Fruit fly (Drosophila melanogaster): Measurements from ENCODE around the gene chif.

Gene chif

dm6 chr2L:16317777-16318610 is 34.4 kb downstream of the chif start (continued):
- TF ChIP-seq CG32264 (GFP tag; optimal IDR thresholded peaks at IDR 0.05), result no peak
- no peak for TF ChIP-seq CrebA (GFP tag; optimal IDR thresholded peaks at IDR 0.05; ENCODE audit: borderline replicate concordance)
- no peak for TF ChIP-seq Dfd (GFP tag; optimal IDR thresholded peaks at IDR 0.05)
- no peak for TF ChIP-seq woc (GFP tag; optimal IDR thresholded peaks at IDR 0.05)
- peak; percentile 35 for TF ChIP-seq sv (GFP tag; optimal IDR thresholded peaks at IDR 0.05)

dm6 chr2L:16317131-16317530 is 35.3 kb downstream of the chif start:
- TF ChIP-seq HLH106 (tag; optimal IDR thresholded peaks at IDR 0.05) (no peak), usp (GFP tag; optimal IDR thresholded peaks at IDR 0.05) (no peak), brk (GFP tag; optimal IDR thresholded peaks at IDR 0.05) (no peak), Hr78 (GFP tag; optimal IDR thresholded peaks at IDR 0.05) (no peak), Myc (optimal IDR thresholded peaks at IDR 0.05) (no peak), CG32264 (GFP tag; optimal IDR thresholded peaks at IDR 0.05) (no peak), Vsx2 (GFP tag; optimal IDR thresholded peaks at IDR 0.05; ENCODE audit: partially characterized antibody) (no peak), CrebA (GFP tag; optimal IDR thresholded peaks at IDR 0.05; ENCODE audit: borderline replicate concordance) (no peak), dsf (GFP tag; optimal IDR thresholded peaks at IDR 0.05; ENCODE audit: borderline replicate concordance) (no peak), lola (GFP tag; optimal IDR thresholded peaks at IDR 0.05) (no peak), Rel (GFP tag; optimal IDR thresholded peaks at IDR 0.05) (no peak), Rel (tag; optimal IDR thresholded peaks at IDR 0.05) (no peak)

- TF ChIP-seq jim (GFP tag; optimal IDR thresholded peaks at IDR 0.05) (no peak), lola (GFP tag; optimal IDR thresholded peaks at IDR 0.05) (no peak), Rel (GFP tag; optimal IDR thresholded peaks at IDR 0.05) (no peak), Rel (tag; optimal IDR thresholded peaks at IDR 0.05) (peak; percentile 27), CG9705 (GFP tag; optimal IDR thresholded peaks at IDR 0.05) (no peak), CrebA (GFP tag; optimal IDR thresholded peaks at IDR 0.05; ENCODE audit: borderline replicate concordance) (no peak)
Observed at dm6 chr2L:16316410-16316809, 36.0 kb downstream of the chif start.

- TF ChIP-seq tai (GFP tag; optimal IDR thresholded peaks at IDR 0.05) (no peak), rgr (GFP tag; optimal IDR thresholded peaks at IDR 0.05) (no peak), Hr78 (GFP tag; optimal IDR thresholded peaks at IDR 0.05) (no peak), Dif (GFP tag; optimal IDR thresholded peaks at IDR 0.05; ENCODE audit: partially characterized antibody) (no peak), dl (GFP tag; optimal IDR thresholded peaks at IDR 0.05; ENCODE audit: insufficient read depth in 1 of 2, partially characterized antibody in 2 of 2) (no peak)
Observed at dm6 chr2L:16315844-16316243, 36.6 kb downstream of the chif start.

- TF ChIP-seq woc (GFP tag; optimal IDR thresholded peaks at IDR 0.05) (peak; percentile 0), fru (GFP tag; optimal IDR thresholded peaks at IDR 0.05) (peak; percentile 68), foxo (GFP tag; optimal IDR thresholded peaks at IDR 0.05) (peak in 1 of 2 experiments; percentile 23), Sp1 (GFP tag; optimal IDR thresholded peaks at IDR 0.05) (peak; percentile 28), CG9705 (GFP tag; optimal IDR thresholded peaks at IDR 0.05) (peak; percentile 18), dl (GFP tag; optimal IDR thresholded peaks at IDR 0.05; ENCODE audit: insufficient read depth in 1 of 2, partially characterized antibody in 2 of 2) (peak; percentile 66 to 86), Mio (GFP tag; optimal IDR thresholded peaks at IDR 0.05) (no peak), GATAd (GFP tag; optimal IDR thresholded peaks at IDR 0.05) (no peak), sage (GFP tag; optimal IDR thresholded peaks at IDR 0.05) (peak; percentile 29), Rel (GFP tag; optimal IDR thresholded peaks at IDR 0.05) (no peak), Rel (tag; optimal IDR thresholded peaks at IDR 0.05) (peak; percentile 95), h (GFP tag; optimal IDR thresholded peaks at IDR 0.05) (peak; percentile 31), CG32264 (GFP tag; optimal IDR thresholded peaks at IDR 0.05) (no peak)
Observed at dm6 chr2L:16315027-16315426, 37.4 kb downstream of the chif start.

- TF ChIP-seq Hr78 (GFP tag; optimal IDR thresholded peaks at IDR 0.05), result no peak
- no peak for TF ChIP-seq Dif (GFP tag; optimal IDR thresholded peaks at IDR 0.05; ENCODE audit: partially characterized antibody)
- TF ChIP-seq Vsx2 (GFP tag; optimal IDR thresholded peaks at IDR 0.05; ENCODE audit: partially characterized antibody), result no peak
- no peak for TF ChIP-seq Dfd (GFP tag; optimal IDR thresholded peaks at IDR 0.05)
- TF ChIP-seq tai (GFP tag; optimal IDR thresholded peaks at IDR 0.05), result no peak
- TF ChIP-seq foxo (GFP tag; optimal IDR thresholded peaks at IDR 0.05), result peak in 1 of 2 experiments; percentile 17
- TF ChIP-seq Mio (GFP tag; optimal IDR thresholded peaks at IDR 0.05), result no peak
- no peak for TF ChIP-seq dsf (GFP tag; optimal IDR thresholded peaks at IDR 0.05; ENCODE audit: borderline replicate concordance)
- TF ChIP-seq Myc (optimal IDR thresholded peaks at IDR 0.05), result no peak
- TF ChIP-seq usp (GFP tag; optimal IDR thresholded peaks at IDR 0.05), result no peak
- no peak for TF ChIP-seq woc (GFP tag; optimal IDR thresholded peaks at IDR 0.05)
- no peak for TF ChIP-seq N (GFP tag; optimal IDR thresholded peaks at IDR 0.05)
- no peak for TF ChIP-seq CrebA (GFP tag; optimal IDR thresholded peaks at IDR 0.05; ENCODE audit: borderline replicate concordance)
- no peak for TF ChIP-seq Sp1 (GFP tag; optimal IDR thresholded peaks at IDR 0.05)
- TF ChIP-seq sv (GFP tag; optimal IDR thresholded peaks at IDR 0.05), result no peak
- no peak for TF ChIP-seq CG32264 (GFP tag; optimal IDR thresholded peaks at IDR 0.05)
- no peak for TF ChIP-seq OdsH (GFP tag; optimal IDR thresholded peaks at IDR 0.05)
- TF ChIP-seq CG9705 (GFP tag; optimal IDR thresholded peaks at IDR 0.05), result no peak
- TF ChIP-seq sage (GFP tag; optimal IDR thresholded peaks at IDR 0.05), result peak; percentile 49
- no peak for TF ChIP-seq jim (GFP tag; optimal IDR thresholded peaks at IDR 0.05)
- TF ChIP-seq GATAd (GFP tag; optimal IDR thresholded peaks at IDR 0.05), result no peak
- no peak for TF ChIP-seq brk (GFP tag; optimal IDR thresholded peaks at IDR 0.05)
- TF ChIP-seq br (GFP tag; optimal IDR thresholded peaks at IDR 0.05), result no peak
- no peak for TF ChIP-seq Rel (GFP tag; optimal IDR thresholded peaks at IDR 0.05)
- peak; percentile 99 for TF ChIP-seq Rel (tag; optimal IDR thresholded peaks at IDR 0.05)
- no peak for TF ChIP-seq dmrt93B (GFP tag; optimal IDR thresholded peaks at IDR 0.05)
- peak; percentile 42 for TF ChIP-seq Hr83 (GFP tag; optimal IDR thresholded peaks at IDR 0.05; ENCODE audit: poor library complexity, severe bottlenecking)
- no peak for TF ChIP-seq h (GFP tag; optimal IDR thresholded peaks at IDR 0.05)
- TF ChIP-seq rgr (GFP tag; optimal IDR thresholded peaks at IDR 0.05), result peak; percentile 38
Observed at dm6 chr2L:16310648-16311047, 41.8 kb downstream of the chif start, which contains the start of the genes cni and fzy. TSS of gene cni (minus strand) at chr2L:16310726. TSS of gene fzy (plus strand) at chr2L:16310956.

All from whole organism, wandering third instar larva.